Fruit fly (Drosophila melanogaster): Measurements from ENCODE around the gene CG32445.

- no peak for TF ChIP-seq CG15514 (GFP tag; optimal IDR thresholded peaks at IDR 0.05)
- no peak for TF ChIP-seq prd (optimal IDR thresholded peaks at IDR 0.05)
- TF ChIP-seq prd (GFP tag; IDR thresholded peaks at IDR 0.05), result no peak
- no peak for TF ChIP-seq CG12299 (tag; optimal IDR thresholded peaks at IDR 0.05)
- no peak for TF ChIP-seq D (optimal IDR thresholded peaks at IDR 0.05)
- no peak for TF ChIP-seq D (GFP tag; optimal IDR thresholded peaks at IDR 0.05)
- peak; percentile 68 for TF ChIP-seq stwl (tag; optimal IDR thresholded peaks at IDR 0.05)
Observed at dm6 chr3L:21617354-21617753, 21.8 kb upstream of the CG32445 start, which contains the start of the genes S1P and CG11307.
